Worm (Caenorhabditis elegans) whole organism, L2 larva: ENCODE results near the gene C29F9.2.
A peak's percentile ranks its signal among the peaks of the same experiment; 100 is the strongest.
"Not testable (repeated sequence)": the region's sequence is repeated elsewhere in the genome, so short reads cannot be mapped to it uniquely, and the experiment has no call there.

Experiments
- C34F6.9 ChIP-seq: fragments of 150-350 bp; optimal IDR thresholded peaks from 2 replicates; lab custom pipeline; 2014; ENCODE audit warnings: missing biosample characterization, missing genetic modification characterization
- F13H6.1 ChIP-seq: sonication (generic microtip); optimal IDR thresholded peaks from 2 replicates; lab custom pipeline; 2016; ENCODE audit warnings: missing genetic modification characterization, missing compliant biosample characterization
- Y55F3AM.14 ChIP-seq: fragments of 200-800 bp; sonication (Bioruptor generic); optimal IDR thresholded peaks from 2 replicates; lab custom pipeline; 2018; ENCODE audit warnings: mild to moderate bottlenecking, missing genetic modification characterization, missing compliant biosample characterization
- alr-1 ChIP-seq: fragments of 150-350 bp; optimal IDR thresholded peaks from 2 replicates; lab custom pipeline; 2014; ENCODE audit warnings: missing biosample characterization, missing genetic modification characterization
- aly-2 ChIP-seq: fragments of 150-350 bp; optimal IDR thresholded peaks from 2 replicates; lab custom pipeline; 2014; ENCODE audit warnings: missing biosample characterization, missing genetic modification characterization
- ceh-16 ChIP-seq: fragments of 150-350 bp; optimal IDR thresholded peaks from 2 replicates; lab custom pipeline; 2014; ENCODE audit warnings: missing biosample characterization, missing genetic modification characterization
- ceh-82 ChIP-seq: fragments of 150-350 bp; optimal IDR thresholded peaks from 2 replicates; lab custom pipeline; 2014; ENCODE audit warnings: missing biosample characterization, missing genetic modification characterization
- crh-2 ChIP-seq: sonication (generic microtip); optimal IDR thresholded peaks from 2 replicates; lab custom pipeline; 2017; ENCODE audit warnings: missing biosample characterization, missing genetic modification characterization
- dmd-4 ChIP-seq: sonication (generic microtip); optimal IDR thresholded peaks from 2 replicates; lab custom pipeline; 2017; ENCODE audit warnings: missing biosample characterization, missing genetic modification characterization
- elt-1 ChIP-seq: fragments of 150-350 bp; optimal IDR thresholded peaks from 2 replicates; lab custom pipeline; 2014; ENCODE audit warnings: missing biosample characterization, missing genetic modification characterization
- fos-1 ChIP-seq: fragments of 150-350 bp; optimal IDR thresholded peaks from 2 replicates; lab custom pipeline; 2014; ENCODE audit warnings: missing biosample characterization, missing genetic modification characterization
- gmeb-1 ChIP-seq: fragments of 150-350 bp; optimal IDR thresholded peaks from 2 replicates; lab custom pipeline; 2014; ENCODE audit warnings: missing biosample characterization, missing genetic modification characterization
- lin-11 ChIP-seq: fragments of 150-350 bp; sonication (generic microtip); optimal IDR thresholded peaks from 2 replicates; lab custom pipeline; 2014; ENCODE audit warnings: missing biosample characterization, missing genetic modification characterization, inconsistent platforms, mixed read lengths
- lin-13 ChIP-seq: fragments of 150-350 bp; optimal IDR thresholded peaks from 2 replicates; lab custom pipeline; 2014; ENCODE audit warnings: missing biosample characterization, missing genetic modification reagents, missing genetic modification characterization
- lsy-2 ChIP-seq, 2 experiments: fragments of 150-350 bp in 1 of 2; sonication (generic microtip) in 1 of 2; optimal IDR thresholded peaks; 2 replicates each; lab custom pipeline; 2014 to 2017; ENCODE audit warnings: missing biosample characterization in 2 of 2, missing genetic modification characterization in 2 of 2
- mab-5 ChIP-seq: fragments of 150-350 bp; optimal IDR thresholded peaks from 2 replicates; lab custom pipeline; 2014; ENCODE audit warnings: missing biosample characterization, missing genetic modification characterization
- mbf-1 ChIP-seq: sonication (generic microtip); optimal IDR thresholded peaks from 2 replicates; lab custom pipeline; 2017; ENCODE audit warnings: missing biosample characterization, missing genetic modification characterization
- mdl-1 ChIP-seq, 2 experiments: fragments of 150-350 bp in 1 of 2; sonication (generic microtip) in 1 of 2; optimal IDR thresholded peaks; 2 replicates each; lab custom pipeline; 2017; ENCODE audit warnings: missing biosample characterization in 2 of 2, missing genetic modification characterization in 2 of 2
- nhr-11 ChIP-seq: fragments of 150-350 bp; optimal IDR thresholded peaks from 2 replicates; lab custom pipeline; 2014; ENCODE audit warnings: missing biosample characterization, missing genetic modification characterization
- nhr-12 ChIP-seq: fragments of 150-350 bp; optimal IDR thresholded peaks from 2 replicates; lab custom pipeline; 2014; ENCODE audit warnings: missing biosample characterization, missing genetic modification characterization
- nhr-21 ChIP-seq: fragments of 150-350 bp; optimal IDR thresholded peaks from 2 replicates; lab custom pipeline; 2014; ENCODE audit warnings: missing biosample characterization, missing genetic modification characterization
- nhr-23 ChIP-seq: fragments of 150-350 bp; optimal IDR thresholded peaks from 2 replicates; lab custom pipeline; 2014; ENCODE audit warnings: missing biosample characterization, missing genetic modification reagents, missing genetic modification characterization
- nhr-237 ChIP-seq: fragments of 150-350 bp; optimal IDR thresholded peaks from 2 replicates; lab custom pipeline; 2014; ENCODE audit warnings: missing biosample characterization, missing genetic modification characterization
- nhr-25 ChIP-seq: fragments of 150-350 bp; sonication (generic microtip); optimal IDR thresholded peaks from 3 replicates; lab custom pipeline; 2014; ENCODE audit warnings: missing biosample characterization, missing genetic modification characterization
- nhr-6 ChIP-seq: fragments of 150-350 bp; optimal IDR thresholded peaks from 2 replicates; lab custom pipeline; 2014; ENCODE audit warnings: missing biosample characterization, missing genetic modification characterization
- peb-1 ChIP-seq: fragments of 150-350 bp; optimal IDR thresholded peaks from 2 replicates; lab custom pipeline; 2014; ENCODE audit warnings: missing biosample characterization, missing genetic modification characterization
- sem-4 ChIP-seq: fragments of 150-350 bp; optimal IDR thresholded peaks from 2 replicates; lab custom pipeline; 2014; ENCODE audit warnings: missing biosample characterization, missing genetic modification reagents, missing genetic modification characterization
- sma-3 ChIP-seq: sonication (generic microtip); optimal IDR thresholded peaks from 2 replicates; lab custom pipeline; 2016; ENCODE audit warnings: missing genetic modification reagents, missing genetic modification characterization, missing compliant biosample characterization
- sma-9 ChIP-seq, 2 experiments: fragments of 150-350 bp in 1 of 2; sonication (generic microtip) in 1 of 2; optimal IDR thresholded peaks; 2 replicates each; lab custom pipeline; 2014 to 2016; ENCODE audit warnings: missing genetic modification characterization in 2 of 2, mild to moderate bottlenecking in 1 of 2, missing biosample characterization in 1 of 2, missing compliant biosample characterization in 1 of 2, missing genetic modification reagents in 1 of 2, moderate library complexity in 1 of 2
- snpc-4 ChIP-seq: fragments of 150-350 bp; optimal IDR thresholded peaks from 2 replicates; lab custom pipeline; 2014; ENCODE audit warnings: missing biosample characterization, missing genetic modification characterization
- unc-39 ChIP-seq: fragments of 150-350 bp; optimal IDR thresholded peaks from 2 replicates; lab custom pipeline; 2014; ENCODE audit warnings: missing biosample characterization, missing genetic modification characterization
- unc-55 ChIP-seq: fragments of 150-350 bp; sonication (generic microtip); optimal IDR thresholded peaks from 3 replicates; lab custom pipeline; 2014; ENCODE audit warnings: missing biosample characterization, missing genetic modification reagents, missing genetic modification characterization
- unc-62 ChIP-seq: fragments of 150-350 bp; optimal IDR thresholded peaks from 2 replicates; lab custom pipeline; 2014; ENCODE audit warnings: missing biosample characterization, missing genetic modification reagents, missing genetic modification characterization
- zag-1 ChIP-seq: fragments of 150-350 bp; optimal IDR thresholded peaks from 2 replicates; lab custom pipeline; 2014; ENCODE audit warnings: missing biosample characterization, missing genetic modification characterization
- ztf-1 ChIP-seq: fragments of 200-800 bp; sonication (Bioruptor generic); conservative IDR thresholded peaks from 2 replicates; pipeline ENCODE4 v1.3.6; 2022; ENCODE audit warnings: missing genetic modification characterization, missing compliant biosample characterization
- ztf-4 ChIP-seq: fragments of 150-350 bp; optimal IDR thresholded peaks from 2 replicates; lab custom pipeline; 2014; ENCODE audit warnings: missing biosample characterization, missing genetic modification characterization

Gene C29F9.2

DNA sequence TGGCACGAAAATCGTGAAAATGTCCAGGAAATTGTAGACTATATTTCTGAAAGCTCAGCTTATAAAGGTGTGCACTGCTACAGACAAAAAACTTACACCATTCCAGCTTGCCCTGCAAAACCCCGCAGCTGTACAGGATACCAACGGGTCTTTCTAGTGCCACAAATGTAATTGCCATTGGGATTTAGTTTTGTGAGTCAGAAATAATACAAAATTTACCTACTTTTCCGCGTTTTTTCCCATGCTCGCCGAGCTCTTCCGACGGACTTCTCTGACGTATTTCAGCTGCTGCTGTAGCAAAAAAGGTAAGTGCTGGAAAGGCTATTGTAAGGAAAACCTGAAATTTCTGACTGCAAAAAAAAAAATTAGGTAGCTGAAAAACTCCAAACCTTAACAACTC lies 33.7 kb upstream of the C29F9.2 start, which contains the start of gene C29F9.8:
Gene C29F9.8, minus strand, starts transcription at position 101 of the 400 bp plus-strand sequence.
- not testable (repeated sequence) for TF ChIP-seq peb-1, nhr-6, C34F6.9 (tag; lab: Kevin White, UChicago)

DNA sequence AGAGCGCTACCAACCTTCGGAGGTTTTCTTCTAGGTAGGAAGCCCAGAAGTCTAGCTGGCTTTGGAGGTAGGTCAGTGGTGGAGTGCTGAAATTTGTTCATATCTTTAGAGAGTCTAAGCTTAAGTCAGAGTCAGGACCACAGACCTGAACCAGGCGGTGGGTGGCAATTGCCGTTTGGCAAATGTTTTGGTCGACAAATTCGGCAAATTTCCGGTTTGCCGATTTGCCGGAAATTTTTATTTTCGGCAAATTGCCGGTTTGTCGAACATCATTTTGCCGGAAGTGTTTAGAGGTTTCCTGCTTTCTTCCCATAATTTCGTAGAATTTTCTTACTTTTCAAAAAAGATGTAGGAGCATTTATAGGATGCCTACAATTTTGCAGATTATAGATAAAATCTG lies 31.9 kb upstream of the C29F9.2 start, which contains the start of gene C29F9.9:
Gene C29F9.9, minus strand, starts transcription at position 101 of the 400 bp plus-strand sequence.
- not testable (repeated sequence) for TF ChIP-seq dmd-4, nhr-237, fos-1 (tag; lab: Kevin White, UChicago)

DNA sequence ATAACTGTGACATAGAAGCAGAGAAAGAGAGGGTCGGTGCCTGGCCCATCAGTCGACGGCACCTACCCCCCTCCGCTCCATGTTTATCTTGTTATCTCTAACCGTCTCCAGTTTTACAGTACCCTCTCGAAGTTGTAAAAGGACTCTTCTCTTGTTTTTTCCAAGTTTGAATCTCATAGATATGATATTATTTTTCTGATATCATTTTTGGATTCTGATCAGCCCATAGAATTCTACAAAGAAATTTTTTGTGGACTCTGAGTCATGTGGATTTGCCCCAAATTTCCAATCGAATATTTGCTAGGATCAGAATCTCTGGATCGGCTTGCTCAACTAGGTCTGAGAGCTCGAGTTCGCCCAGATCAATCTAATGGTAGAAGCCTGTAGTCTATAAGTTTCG lies 16.1 kb upstream of the C29F9.2 start, which contains the start of gene C29F9.6:
Gene C29F9.6, plus strand, starts transcription at position 301 of the 400 bp plus-strand sequence.
- TF ChIP-seq nhr-23 (tag; lab: Kevin White, UChicago) = no peak
- no peak for TF ChIP-seq lsy-2 (tag; optimal IDR thresholded peaks at IDR 0.05; lab: Kevin White, UChicago)
- no peak for TF ChIP-seq snpc-4 (tag; lab: Kevin White, UChicago)
- TF ChIP-seq nhr-12 (tag; lab: Kevin White, UChicago) = no peak
- no peak for TF ChIP-seq lin-11 (tag; lab: Kevin White, UChicago)
- no peak for TF ChIP-seq ceh-16 (tag; lab: Kevin White, UChicago)

DNA sequence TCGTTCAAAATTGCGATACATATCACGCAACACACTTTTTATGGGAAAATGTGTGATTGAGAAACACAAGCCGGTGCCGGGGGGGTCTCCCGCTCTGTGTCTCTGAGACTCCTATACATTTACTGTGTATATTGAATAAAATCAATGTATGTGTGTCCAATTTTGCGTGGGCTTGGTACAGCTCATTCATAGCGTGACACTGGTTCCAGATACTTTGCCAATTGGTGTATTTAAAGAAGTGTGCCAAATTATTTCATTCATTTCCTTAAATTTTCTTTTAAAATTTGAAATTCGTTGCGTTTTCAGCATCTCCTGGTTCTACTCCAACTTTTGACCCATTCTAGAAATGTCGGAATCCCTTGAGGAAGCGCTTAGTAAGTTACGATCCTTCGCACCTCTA lies 13.5 kb upstream of the C29F9.2 start, which contains the start of gene C29F9.5:
Gene C29F9.5, plus strand, starts transcription at position 301 of the 400 bp plus-strand sequence.
- no peak for TF ChIP-seq ztf-4
- no peak for TF ChIP-seq nhr-11 (tag; lab: Kevin White, UChicago)
- TF ChIP-seq lin-13 = no peak
- no peak for TF ChIP-seq peb-1 (tag; lab: Kevin White, UChicago)
- TF ChIP-seq alr-1 (tag; lab: Kevin White, UChicago) = no peak
- TF ChIP-seq F13H6.1 = no peak
- no peak for TF ChIP-seq sma-3 (GFP tag; lab: Kevin White, UChicago)
- TF ChIP-seq nhr-23 (tag; lab: Kevin White, UChicago) = no peak
- TF ChIP-seq unc-39 (tag; lab: Kevin White, UChicago) = no peak
- no peak for TF ChIP-seq elt-1
- TF ChIP-seq C34F6.9 (tag; lab: Kevin White, UChicago) = no peak
- TF ChIP-seq crh-2 (tag; lab: Kevin White, UChicago) = no peak
- TF ChIP-seq lsy-2 (tag; optimal IDR thresholded peaks at IDR 0.05; lab: Kevin White, UChicago) = no peak
- no peak for TF ChIP-seq fos-1 (tag; lab: Kevin White, UChicago)
- TF ChIP-seq dmd-4 (tag; lab: Kevin White, UChicago) = no peak
- no peak for TF ChIP-seq nhr-21 (tag; lab: Kevin White, UChicago)
- TF ChIP-seq mbf-1 = no peak
- TF ChIP-seq nhr-25 (tag; lab: Kevin White, UChicago) = no peak

DNA sequence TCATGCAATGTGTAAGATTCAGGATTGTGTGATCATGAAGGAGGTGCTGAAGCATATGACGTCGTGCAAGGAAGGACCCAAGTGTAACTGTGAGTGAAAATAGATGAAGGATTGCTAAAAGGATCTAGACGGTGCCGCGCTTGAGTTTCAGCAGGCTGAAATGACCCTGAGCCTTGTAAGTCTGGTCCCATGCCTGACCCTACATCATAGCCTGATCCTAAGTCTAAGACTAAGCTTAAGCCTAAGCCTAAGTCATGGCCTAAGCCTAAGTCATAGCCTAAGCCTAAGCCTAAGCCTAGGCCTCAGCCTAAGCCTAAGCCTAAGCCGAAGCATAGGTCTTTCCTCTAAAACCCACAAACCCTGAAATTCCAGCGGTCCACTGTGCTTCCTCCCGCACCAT lies 12.9 kb upstream of the C29F9.2 start:
- no peak for TF ChIP-seq sem-4

DNA sequence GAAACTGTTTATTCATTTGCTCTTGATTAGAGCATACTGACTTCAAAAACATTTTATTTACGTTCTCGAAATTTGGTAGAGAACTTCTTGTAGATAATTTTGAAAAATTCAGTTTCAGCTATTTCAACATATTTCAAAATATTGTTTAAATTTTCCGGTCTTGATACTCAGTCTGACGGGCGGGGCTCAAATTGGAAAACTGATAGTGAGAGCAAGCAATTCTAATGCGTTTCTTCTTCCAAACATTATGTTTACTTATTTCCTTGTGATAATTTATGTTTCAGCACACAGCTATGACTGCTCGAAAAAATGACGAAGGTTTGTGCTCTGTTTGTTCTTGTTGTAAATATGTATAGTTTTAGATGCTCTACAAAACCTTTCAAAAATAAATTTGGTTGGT lies 10.5 kb upstream of the C29F9.2 start, which contains the start of gene pals-24:
Gene pals-24, plus strand, starts transcription at position 237 of the 400 bp plus-strand sequence.
- TF ChIP-seq nhr-11 (tag; lab: Kevin White, UChicago) (no peak), unc-55 (GFP tag; lab: Kevin White, UChicago) (no peak), gmeb-1 (peak; percentile 26), fos-1 (tag; lab: Kevin White, UChicago) (peak; percentile 84), F13H6.1 (peak; percentile 8), ceh-82 (tag; lab: Kevin White, UChicago) (no peak), C34F6.9 (tag; lab: Kevin White, UChicago) (no peak), lin-11 (tag; lab: Kevin White, UChicago) (no peak), mdl-1 (tag; optimal IDR thresholded peaks at IDR 0.05; lab: Kevin White, UChicago) (no peak), Y55F3AM.14 (no peak), mab-5 (tag; lab: Kevin White, UChicago) (no peak), snpc-4 (tag; lab: Kevin White, UChicago) (no peak), unc-62 (GFP tag; lab: Kevin White, UChicago) (no peak), sma-9 (GFP tag; optimal IDR thresholded peaks at IDR 0.05; lab: Kevin White, UChicago) (peak; percentile 8), sma-9 (tag; optimal IDR thresholded peaks at IDR 0.05; lab: Kevin White, UChicago) (no peak), mbf-1 (no peak), lsy-2 (tag; optimal IDR thresholded peaks at IDR 0.05; lab: Kevin White, UChicago) (no peak), crh-2 (tag; lab: Kevin White, UChicago) (peak; percentile 16), zag-1 (no peak), nhr-237 (tag; lab: Kevin White, UChicago) (no peak), aly-2 (no peak), nhr-6 (tag; lab: Kevin White, UChicago) (no peak), ztf-1 (GFP tag; lab: Robert Waterston, UW) (no peak), dmd-4 (tag; lab: Kevin White, UChicago) (no peak)
